Fruit fly (Drosophila melanogaster) whole organism, pupa: ENCODE results near the gene Chd64.

Experiments
- CG10348 ChIP-seq: fragments of 200-800 bp; sonication (Bioruptor generic); IDR thresholded peaks from 2 replicates; pipeline ENCODE4 v1.3.6; 2022; ENCODE audit warnings: missing biosample characterization, missing genetic modification characterization
- CG14655 ChIP-seq: fragments of 200-800 bp; sonication (Bioruptor generic); optimal IDR thresholded peaks from 3 replicates; lab custom pipeline; 2017; ENCODE audit warnings: mild to moderate bottlenecking, missing biosample characterization, missing genetic modification reagents, missing genetic modification characterization
- CG15710 ChIP-seq: fragments of 200-800 bp; sonication (Bioruptor generic); optimal IDR thresholded peaks from 2 replicates; lab custom pipeline; 2018; ENCODE audit warnings: missing biosample characterization, mild to moderate bottlenecking, missing genetic modification characterization, moderate library complexity
- CG34367 ChIP-seq: fragments of 200-800 bp; sonication (Bioruptor generic); optimal IDR thresholded peaks from 2 replicates; lab custom pipeline; 2018; ENCODE audit warnings: missing biosample characterization, mild to moderate bottlenecking, missing genetic modification characterization
- CG4496 ChIP-seq: fragments of 200-800 bp; sonication (Bioruptor generic); IDR thresholded peaks from 3 replicates; pipeline ENCODE4 v1.3.6; 2022; ENCODE audit warnings: missing biosample characterization, missing genetic modification characterization
- CG8301 ChIP-seq: fragments of 200-800 bp; sonication (Bioruptor generic); optimal IDR thresholded peaks from 2 replicates; lab custom pipeline; 2018; ENCODE audit warnings: missing biosample characterization, mild to moderate bottlenecking, missing genetic modification characterization
- Pif1B ChIP-seq: fragments of 200-800 bp; sonication (Bioruptor generic); optimal IDR thresholded peaks from 3 replicates; lab custom pipeline; 2016; ENCODE audit warnings: missing biosample characterization, missing genetic modification characterization
- gl ChIP-seq: fragments of 200-800 bp; sonication (Bioruptor generic); optimal IDR thresholded peaks from 2 replicates; lab custom pipeline; 2018; ENCODE audit warnings: missing biosample characterization, mild to moderate bottlenecking, missing genetic modification characterization

dm6 chr3L:4099194-4099593 lies 23.0 kb downstream of the Chd64 start:
- no peak for TF ChIP-seq CG14655
- no peak for TF ChIP-seq gl (tag; lab: Kevin White, UChicago)
- TF ChIP-seq CG34367 (tag; lab: Kevin White, UChicago): no peak
- no peak for TF ChIP-seq CG4496
- no peak for TF ChIP-seq CG8301 (tag; lab: Kevin White, UChicago)
- no peak for TF ChIP-seq Pif1B (GFP tag; lab: Kevin White, UChicago)
- TF ChIP-seq CG10348 (GFP tag; lab: Robert Waterston, UW): no peak
- TF ChIP-seq CG15710 (tag; lab: Kevin White, UChicago): no peak
